Fruit fly (Drosophila melanogaster) whole organism, prepupa: ENCODE results near the gene path.

Experiments
- Blimp-1 ChIP-seq: fragments of 200-800 bp; sonication (Bioruptor generic); optimal IDR thresholded peaks from 3 replicates; lab custom pipeline; 2017; ENCODE audit warnings: missing biosample characterization, missing genetic modification characterization, mild to moderate bottlenecking, moderate library complexity, missing genetic modification reagents
- CG10631 ChIP-seq: fragments of 200-800 bp; sonication (Bioruptor generic); optimal IDR thresholded peaks from 2 replicates; lab custom pipeline; 2016; ENCODE audit warnings: missing biosample characterization, missing genetic modification characterization
- CG10669 ChIP-seq: fragments of 200-800 bp; sonication (Bioruptor generic); optimal IDR thresholded peaks from 3 replicates; lab custom pipeline; 2018; ENCODE audit warnings: missing biosample characterization, mild to moderate bottlenecking, missing genetic modification characterization, moderate library complexity
- CG11294 ChIP-seq: fragments of 200-800 bp; sonication (Bioruptor generic); IDR thresholded peaks from 2 replicates; pipeline ENCODE4 v1.3.6; 2022; ENCODE audit warnings: missing biosample characterization, missing genetic modification characterization
- CG11902 ChIP-seq: fragments of 200-800 bp; sonication (Bioruptor generic); optimal IDR thresholded peaks from 3 replicates; lab custom pipeline; 2016; ENCODE audit warnings: missing biosample characterization, missing genetic modification characterization
- CG15336 ChIP-seq: fragments of 200-800 bp; sonication (Bioruptor generic); IDR thresholded peaks from 2 replicates; pipeline ENCODE4 v1.3.6; 2022; ENCODE audit warnings: missing biosample characterization, missing genetic modification characterization
- CG1621 ChIP-seq: fragments of 200-800 bp; sonication (Bioruptor generic); optimal IDR thresholded peaks from 3 replicates; lab custom pipeline; 2018; ENCODE audit warnings: missing biosample characterization, mild to moderate bottlenecking, missing genetic modification characterization
- CG16779 ChIP-seq: fragments of 200-800 bp; sonication (Bioruptor generic); optimal IDR thresholded peaks from 3 replicates; lab custom pipeline; 2017; ENCODE audit warnings: missing biosample characterization, mild to moderate bottlenecking, missing genetic modification characterization
- CG31627 ChIP-seq: fragments of 200-800 bp; sonication (Bioruptor generic); optimal IDR thresholded peaks from 3 replicates; lab custom pipeline; 2016; ENCODE audit warnings: missing biosample characterization, missing genetic modification characterization
- CG34406 ChIP-seq: fragments of 200-800 bp; sonication (Bioruptor generic); optimal IDR thresholded peaks from 3 replicates; lab custom pipeline; 2016; ENCODE audit warnings: missing biosample characterization, missing genetic modification characterization
- CG3919 ChIP-seq: fragments of 200-800 bp; sonication (Bioruptor generic); optimal IDR thresholded peaks from 3 replicates; lab custom pipeline; 2016; ENCODE audit warnings: missing biosample characterization, missing genetic modification characterization
- CG4318 ChIP-seq: fragments of 200-800 bp; sonication (Bioruptor generic); optimal IDR thresholded peaks from 3 replicates; lab custom pipeline; 2017; ENCODE audit warnings: missing biosample characterization, mild to moderate bottlenecking, missing genetic modification characterization
- CG6163 ChIP-seq: fragments of 200-800 bp; sonication (Bioruptor generic); IDR thresholded peaks from 3 replicates; pipeline ENCODE4 v1.3.6; 2022; ENCODE audit warnings: missing biosample characterization, missing genetic modification characterization
- CG6276 ChIP-seq: fragments of 200-800 bp; sonication (Bioruptor generic); optimal IDR thresholded peaks from 2 replicates; lab custom pipeline; 2017; ENCODE audit warnings: missing biosample characterization, mild to moderate bottlenecking, missing genetic modification characterization
- CG6808 ChIP-seq: fragments of 200-800 bp; sonication (Bioruptor generic); optimal IDR thresholded peaks from 3 replicates; lab custom pipeline; 2017; ENCODE audit warnings: missing biosample characterization, missing genetic modification characterization, mild to moderate bottlenecking, moderate library complexity, missing genetic modification reagents
- CG6854 ChIP-seq: fragments of 200-800 bp; sonication (Bioruptor generic); optimal IDR thresholded peaks from 2 replicates; lab custom pipeline; 2017; ENCODE audit warnings: missing biosample characterization, mild to moderate bottlenecking, missing genetic modification characterization
- CG7368 ChIP-seq: fragments of 200-800 bp; sonication (Bioruptor generic); optimal IDR thresholded peaks from 3 replicates; lab custom pipeline; 2016; ENCODE audit warnings: missing biosample characterization, missing genetic modification characterization
- CG8119 ChIP-seq: fragments of 200-800 bp; sonication (Bioruptor generic); IDR thresholded peaks from 3 replicates; pipeline ENCODE4 v1.3.6; 2022; ENCODE audit warnings: missing biosample characterization, missing genetic modification characterization
- CG8319 ChIP-seq: fragments of 200-800 bp; sonication (Bioruptor generic); optimal IDR thresholded peaks from 3 replicates; lab custom pipeline; 2016; ENCODE audit warnings: missing biosample characterization, missing genetic modification characterization
- CG8632 ChIP-seq: fragments of 200-800 bp; sonication (Bioruptor generic); optimal IDR thresholded peaks from 3 replicates; lab custom pipeline; 2016; ENCODE audit warnings: missing biosample characterization, missing genetic modification characterization
- CG9139 ChIP-seq: fragments of 200-800 bp; sonication (Bioruptor generic); optimal IDR thresholded peaks from 3 replicates; lab custom pipeline; 2017; ENCODE audit warnings: missing biosample characterization, mild to moderate bottlenecking, missing genetic modification characterization
- Eip75B ChIP-seq: fragments of 200-800 bp; sonication (Bioruptor generic); optimal IDR thresholded peaks from 3 replicates; lab custom pipeline; 2016; ENCODE audit warnings: missing biosample characterization, missing genetic modification characterization
- Eip78C ChIP-seq: fragments of 200-800 bp; sonication (Bioruptor generic); peaks from one replicate; lab custom pipeline; 2016; ENCODE audit warnings: missing biosample characterization, missing genetic modification characterization
- Eip93F ChIP-seq: fragments of 200-800 bp; sonication (Bioruptor generic); optimal IDR thresholded peaks from 2 replicates; lab custom pipeline; 2016; ENCODE audit warnings: missing biosample characterization, mild to moderate bottlenecking, missing genetic modification characterization
- Gug ChIP-seq: fragments of 200-800 bp; sonication (Bioruptor generic); IDR thresholded peaks from 2 replicates; pipeline ENCODE4 v1.3.6; 2022; ENCODE audit warnings: missing biosample characterization, missing genetic modification characterization
- Hr39 ChIP-seq: fragments of 200-800 bp; sonication (Bioruptor generic); optimal IDR thresholded peaks from 2 replicates; lab custom pipeline; 2016; ENCODE audit warnings: missing biosample characterization, missing genetic modification characterization
- Hr4 ChIP-seq: fragments of 200-800 bp; sonication (Bioruptor generic); optimal IDR thresholded peaks from 3 replicates; lab custom pipeline; 2016; ENCODE audit warnings: missing biosample characterization, missing genetic modification characterization
- Lpt ChIP-seq: fragments of 200-800 bp; sonication (Bioruptor generic); optimal IDR thresholded peaks from 3 replicates; lab custom pipeline; 2016; ENCODE audit warnings: missing biosample characterization, missing genetic modification characterization
- Met ChIP-seq: fragments of 200-800 bp; sonication (Bioruptor generic); optimal IDR thresholded peaks from 3 replicates; lab custom pipeline; 2016; ENCODE audit warnings: missing biosample characterization, missing genetic modification characterization
- OdsH ChIP-seq: fragments of 200-800 bp; sonication (Bioruptor generic); optimal IDR thresholded peaks from 3 replicates; lab custom pipeline; 2016; ENCODE audit warnings: missing biosample characterization, missing genetic modification characterization
- Smox ChIP-seq: fragments of 200-800 bp; sonication (Bioruptor generic); optimal IDR thresholded peaks from 3 replicates; lab custom pipeline; 2016; ENCODE audit warnings: missing biosample characterization, missing genetic modification characterization
- Sox102F ChIP-seq: fragments of 200-800 bp; sonication (Bioruptor generic); optimal IDR thresholded peaks from 2 replicates; lab custom pipeline; 2016; ENCODE audit warnings: missing biosample characterization, mild to moderate bottlenecking, missing genetic modification characterization
- Sox14 ChIP-seq: fragments of 200-800 bp; sonication (Bioruptor generic); optimal IDR thresholded peaks from 3 replicates; lab custom pipeline; 2016; ENCODE audit warnings: missing biosample characterization, missing genetic modification characterization
- Sox15 ChIP-seq: fragments of 200-800 bp; sonication (Bioruptor generic); optimal IDR thresholded peaks from 3 replicates; lab custom pipeline; 2016; ENCODE audit warnings: missing biosample characterization, missing genetic modification characterization
- achi ChIP-seq: fragments of 200-800 bp; sonication (Bioruptor generic); optimal IDR thresholded peaks from 3 replicates; lab custom pipeline; 2016; ENCODE audit warnings: missing biosample characterization, missing genetic modification characterization
- acj6 ChIP-seq: fragments of 200-800 bp; sonication (Bioruptor generic); optimal IDR thresholded peaks from 3 replicates; lab custom pipeline; 2016; ENCODE audit warnings: missing biosample characterization, missing genetic modification characterization
- cyc ChIP-seq: fragments of 200-800 bp; sonication (Bioruptor generic); optimal IDR thresholded peaks from 3 replicates; lab custom pipeline; 2016; ENCODE audit warnings: missing biosample characterization, missing genetic modification characterization
- dac ChIP-seq: fragments of 200-800 bp; sonication (Bioruptor generic); optimal IDR thresholded peaks from 2 replicates; lab custom pipeline; 2017; ENCODE audit warnings: missing biosample characterization, mild to moderate bottlenecking, missing genetic modification characterization
- dsx ChIP-seq: fragments of 200-800 bp; optimal IDR thresholded peaks from 3 replicates; lab custom pipeline; 2019; ENCODE audit warnings: missing biosample characterization, mild to moderate bottlenecking, missing genetic modification characterization, moderate library complexity; ENCODE audit not compliant: poor library complexity, severe bottlenecking
- eg ChIP-seq: fragments of 200-800 bp; sonication (Bioruptor generic); IDR thresholded peaks from 3 replicates; pipeline ENCODE4 v1.3.6; 2022; ENCODE audit warnings: missing biosample characterization, missing genetic modification characterization
- esn ChIP-seq: fragments of 200-800 bp; sonication (Bioruptor generic); optimal IDR thresholded peaks from 2 replicates; lab custom pipeline; 2016; ENCODE audit warnings: missing biosample characterization, mild to moderate bottlenecking, missing genetic modification characterization, moderate library complexity
- fd59A ChIP-seq: fragments of 200-800 bp; sonication (Bioruptor generic); optimal IDR thresholded peaks from 2 replicates; lab custom pipeline; 2017; ENCODE audit warnings: missing biosample characterization, mild to moderate bottlenecking, missing genetic modification characterization, missing genetic modification reagents
- fd85E ChIP-seq: fragments of 200-800 bp; sonication (Bioruptor generic); optimal IDR thresholded peaks from 3 replicates; lab custom pipeline; 2016; ENCODE audit warnings: missing biosample characterization, missing genetic modification characterization
- fkh ChIP-seq: fragments of 200-800 bp; sonication (Bioruptor generic); optimal IDR thresholded peaks from 3 replicates; lab custom pipeline; 2017; ENCODE audit warnings: missing biosample characterization, mild to moderate bottlenecking, missing genetic modification characterization, moderate library complexity
- lz ChIP-seq: fragments of 200-800 bp; sonication (Bioruptor generic); optimal IDR thresholded peaks from 3 replicates; lab custom pipeline; 2016; ENCODE audit warnings: missing biosample characterization, missing genetic modification characterization
- net ChIP-seq: fragments of 200-800 bp; sonication (Bioruptor generic); optimal IDR thresholded peaks from 3 replicates; lab custom pipeline; 2016; ENCODE audit warnings: missing biosample characterization, missing genetic modification characterization
- pdm3 ChIP-seq: fragments of 200-800 bp; sonication (Bioruptor generic); optimal IDR thresholded peaks from 3 replicates; lab custom pipeline; 2016; ENCODE audit warnings: missing biosample characterization, missing genetic modification characterization
- salr ChIP-seq, 2 experiments: fragments of 200-800 bp; sonication (Bioruptor generic); optimal IDR thresholded peaks; 3 replicates each; lab custom pipeline; 2016 to 2018; ENCODE audit warnings: missing biosample characterization in 2 of 2, missing genetic modification characterization in 2 of 2, mild to moderate bottlenecking in 1 of 2
- spab ChIP-seq: fragments of 200-800 bp; sonication (Bioruptor generic); optimal IDR thresholded peaks from 2 replicates; lab custom pipeline; 2017; ENCODE audit warnings: missing biosample characterization, mild to moderate bottlenecking, missing genetic modification characterization, missing genetic modification reagents
- svp ChIP-seq: fragments of 200-800 bp; sonication (Bioruptor generic); peaks from one replicate; lab custom pipeline; 2016; ENCODE audit warnings: missing biosample characterization, missing genetic modification characterization
- topi ChIP-seq: fragments of 200-800 bp; sonication (Bioruptor generic); optimal IDR thresholded peaks from 3 replicates; lab custom pipeline; 2016; ENCODE audit warnings: missing biosample characterization, missing genetic modification characterization
- vri ChIP-seq: fragments of 200-800 bp; sonication (Bioruptor generic); optimal IDR thresholded peaks from 3 replicates; lab custom pipeline; 2016; ENCODE audit warnings: missing biosample characterization, mild to moderate bottlenecking, missing genetic modification characterization

path gene

dm6 chr3L:9505007-9505712, at the start of gene path:
Gene path (minus strand): TSS chr3L:9505328.
- TF ChIP-seq eg (GFP tag; lab: Robert Waterston, UW) = no peak
- TF ChIP-seq CG34406 = peak; percentile 7
- TF ChIP-seq Sox14 (GFP tag; lab: Kevin White, UChicago) = no peak
- TF ChIP-seq lz (GFP tag; lab: Kevin White, UChicago) = no peak
- no peak for TF ChIP-seq Sox15
- no peak for TF ChIP-seq CG1621 (tag; lab: Kevin White, UChicago)
- peak; percentile 30 for TF ChIP-seq CG6854 (GFP tag; lab: Kevin White, UChicago)
- peak; percentile 40 for TF ChIP-seq CG6276 (GFP tag; lab: Kevin White, UChicago)
- peak; percentile 19 for TF ChIP-seq CG6808 (GFP tag; lab: Kevin White, UChicago)
- TF ChIP-seq Eip93F (GFP tag; lab: Kevin White, UChicago) = no peak
- no peak for TF ChIP-seq Eip75B
- no peak for TF ChIP-seq salr (GFP tag; optimal IDR thresholded peaks at IDR 0.05; lab: Kevin White, UChicago)
- TF ChIP-seq CG3919 (GFP tag; lab: Kevin White, UChicago) = peak; percentile 32
- TF ChIP-seq Gug = no peak
- TF ChIP-seq achi = peak; percentile 16
- peak; percentile 3 for TF ChIP-seq dsx (GFP tag; lab: Kevin White, UChicago)
- TF ChIP-seq CG8632 (GFP tag; lab: Kevin White, UChicago) = peak; percentile 38
- TF ChIP-seq Smox (GFP tag; lab: Kevin White, UChicago) = no peak
- TF ChIP-seq CG9139 = peak; percentile 27
- no peak for TF ChIP-seq net (GFP tag; lab: Kevin White, UChicago)
- no peak for TF ChIP-seq cyc (GFP tag; lab: Kevin White, UChicago)
- no peak for TF ChIP-seq CG8319 (GFP tag; lab: Kevin White, UChicago)
- TF ChIP-seq Lpt (GFP tag; lab: Kevin White, UChicago) = no peak
- no peak for TF ChIP-seq Hr39 (GFP tag; lab: Kevin White, UChicago)
- TF ChIP-seq CG31627 = no peak
- peak; percentile 6 for TF ChIP-seq CG10669 (GFP tag; lab: Kevin White, UChicago)
- no peak for TF ChIP-seq topi (GFP tag; lab: Kevin White, UChicago)
- TF ChIP-seq CG10631 (GFP tag; lab: Kevin White, UChicago) = no peak
- TF ChIP-seq CG8119 (GFP tag; lab: Robert Waterston, UW) = no peak
- peak; percentile 77 for TF ChIP-seq svp (GFP tag; lab: Kevin White, UChicago)
- no peak for TF ChIP-seq dac (GFP tag; lab: Kevin White, UChicago)
- TF ChIP-seq CG16779 (tag; lab: Kevin White, UChicago) = no peak
- TF ChIP-seq esn (GFP tag; lab: Kevin White, UChicago) = peak; percentile 45
- peak; percentile 17 for TF ChIP-seq fkh (GFP tag; lab: Kevin White, UChicago)
- peak; percentile 78 for TF ChIP-seq Eip78C
- TF ChIP-seq CG6163 = no peak
- TF ChIP-seq vri = peak; percentile 53
- TF ChIP-seq Hr4 (GFP tag; lab: Kevin White, UChicago) = peak; percentile 12
- TF ChIP-seq Met (GFP tag; lab: Kevin White, UChicago) = no peak
- no peak for TF ChIP-seq CG4318
- TF ChIP-seq CG15336 (GFP tag; lab: Robert Waterston, UW) = no peak
- no peak for TF ChIP-seq spab (GFP tag; lab: Kevin White, UChicago)
- no peak for TF ChIP-seq OdsH
- TF ChIP-seq Sox102F (GFP tag; lab: Kevin White, UChicago) = no peak
- TF ChIP-seq CG11902 (GFP tag; lab: Kevin White, UChicago) = no peak
- no peak for TF ChIP-seq CG11294 (GFP tag; lab: Robert Waterston, UW)
- peak; percentile 9 for TF ChIP-seq acj6 (GFP tag; lab: Kevin White, UChicago)
- no peak for TF ChIP-seq fd85E (GFP tag; lab: Kevin White, UChicago)
- no peak for TF ChIP-seq pdm3 (GFP tag; lab: Kevin White, UChicago)
- TF ChIP-seq Blimp-1 (GFP tag; lab: Kevin White, UChicago) = no peak
- TF ChIP-seq fd59A (GFP tag; lab: Kevin White, UChicago) = no peak
- TF ChIP-seq CG7368 = no peak
